Worm (Caenorhabditis elegans) whole organism, L1 larva: ENCODE data around the gene fbxa-152.
A peak's percentile ranks its signal among the peaks of the same experiment; 100 is the strongest.

ENCODE experiments used
- ces-1 ChIP-seq: fragments of 150-350 bp; optimal IDR thresholded peaks from 2 replicates; lab custom pipeline; 2014; ENCODE audit warnings: missing biosample characterization, missing genetic modification reagents, missing genetic modification characterization
- jun-1 ChIP-seq: fragments of 150-350 bp; optimal IDR thresholded peaks from 2 replicates; lab custom pipeline; 2014; ENCODE audit warnings: missing biosample characterization, missing genetic modification reagents, missing genetic modification characterization
- lin-13 ChIP-seq: fragments of 150-350 bp; optimal IDR thresholded peaks from 2 replicates; lab custom pipeline; 2014; ENCODE audit warnings: missing biosample characterization, missing genetic modification reagents, missing genetic modification characterization
- lin-14 ChIP-seq: fragments of 200-800 bp; sonication (Bioruptor generic); optimal IDR thresholded peaks from 2 replicates; lab custom pipeline; 2018; ENCODE audit warnings: mild to moderate bottlenecking, missing genetic modification characterization, moderate library complexity, missing compliant biosample characterization
- lin-35 ChIP-seq, 2 experiments: fragments of 150-350 bp; optimal IDR thresholded peaks; 2 replicates each; lab custom pipeline; 2014; ENCODE audit warnings: missing biosample characterization in 2 of 2, missing genetic modification characterization in 2 of 2, missing genetic modification reagents in 2 of 2
- mep-1 ChIP-seq: fragments of 150-350 bp; optimal IDR thresholded peaks from 2 replicates; lab custom pipeline; 2014; ENCODE audit warnings: missing biosample characterization, missing genetic modification characterization
- nhr-11 ChIP-seq: fragments of 150-350 bp; optimal IDR thresholded peaks from 2 replicates; lab custom pipeline; 2014; ENCODE audit warnings: missing biosample characterization, missing genetic modification characterization
- nhr-237 ChIP-seq: fragments of 150-350 bp; optimal IDR thresholded peaks from 2 replicates; lab custom pipeline; 2014; ENCODE audit warnings: missing biosample characterization, missing genetic modification characterization
- nhr-76 ChIP-seq: sonication (generic microtip); optimal IDR thresholded peaks from 2 replicates; lab custom pipeline; 2017; ENCODE audit warnings: missing biosample characterization, missing genetic modification characterization
- nhr-77 ChIP-seq: fragments of 150-350 bp; optimal IDR thresholded peaks from 2 replicates; lab custom pipeline; 2014; ENCODE audit warnings: missing biosample characterization, missing genetic modification characterization
- pag-3 ChIP-seq: sonication (generic microtip); optimal IDR thresholded peaks from 2 replicates; lab custom pipeline; 2017; ENCODE audit warnings: missing genetic modification characterization, mild to moderate bottlenecking, missing compliant biosample characterization, antibody characterized with exemption, borderline replicate concordance; ENCODE audit not compliant: insufficient read depth
- skn-1 ChIP-seq: fragments of 150-350 bp; optimal IDR thresholded peaks from 2 replicates; lab custom pipeline; 2014; ENCODE audit warnings: missing biosample characterization, missing genetic modification characterization
- snpc-4 ChIP-seq: fragments of 150-350 bp; optimal IDR thresholded peaks from 2 replicates; lab custom pipeline; 2014; ENCODE audit warnings: missing biosample characterization, missing genetic modification characterization
- vab-15 ChIP-seq: sonication (generic microtip); optimal IDR thresholded peaks from 2 replicates; lab custom pipeline; 2017; ENCODE audit warnings: missing genotype, mild to moderate bottlenecking, missing genetic modification characterization, missing compliant biosample characterization

ce11 chrV:15551642-15552041, 50.5 kb downstream of the fbxa-152 start:
- TF ChIP-seq lin-13 (peak; percentile 20), skn-1 (tag; lab: Kevin White, UChicago) (peak; percentile 46), jun-1 (no peak), nhr-11 (tag; lab: Kevin White, UChicago) (no peak), mep-1 (tag; lab: Kevin White, UChicago) (peak; percentile 28), snpc-4 (tag; lab: Kevin White, UChicago) (peak; percentile 7), nhr-237 (tag; lab: Kevin White, UChicago) (no peak), lin-35 (GFP tag; optimal IDR thresholded peaks at IDR 0.05; lab: Kevin White, UChicago) (peak; percentile 30 to 70), vab-15 (no peak), ces-1 (GFP tag; lab: Kevin White, UChicago) (no peak), pag-3 (tag; lab: Kevin White, UChicago) (no peak), nhr-77 (tag; lab: Kevin White, UChicago) (peak; percentile 3), nhr-76 (tag; lab: Kevin White, UChicago) (no peak), lin-14 (GFP tag; lab: Kevin White, UChicago) (peak; percentile 40)
